Worm (Caenorhabditis elegans) whole organism, L1 larva: ENCODE measurements around the gene jhdm-1.

Experiments
- egl-27 ChIP-seq, 2 experiments: fragments of 150-350 bp in 1 of 2; sonication (generic microtip); optimal IDR thresholded peaks; 3 replicates each; lab custom pipeline; 2017 to 2018; ENCODE audit warnings: missing biosample characterization in 2 of 2, missing genetic modification characterization in 2 of 2, missing genetic modification reagents in 2 of 2
- isw-1 ChIP-seq: fragments of 200-800 bp; sonication (Bioruptor generic); IDR thresholded peaks from 2 replicates; pipeline ENCODE4 v1.3.6; 2022; ENCODE audit warnings: missing genetic modification characterization, missing compliant biosample characterization
- zag-1 ChIP-seq: fragments of 150-350 bp; optimal IDR thresholded peaks from 2 replicates; lab custom pipeline; 2014; ENCODE audit warnings: missing biosample characterization, missing genetic modification characterization

DNA sequence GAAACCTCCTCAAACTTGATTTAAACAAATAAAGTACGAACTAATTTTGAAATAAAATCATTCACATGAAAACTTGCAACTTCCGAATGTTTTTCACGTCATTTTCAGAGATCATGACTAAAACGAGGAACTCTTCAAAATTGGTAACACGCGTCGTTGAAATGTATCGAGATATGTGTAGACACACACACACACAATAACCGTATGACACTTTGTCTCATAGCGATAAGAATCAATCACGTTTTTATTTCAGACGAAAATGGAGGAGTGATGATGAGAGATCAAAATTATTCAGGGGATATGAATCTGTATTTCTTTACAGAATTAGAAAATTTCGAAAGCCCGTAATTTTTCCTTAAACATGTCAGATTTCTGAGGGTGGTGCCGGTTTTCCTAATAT, 31.6 kb upstream of the jhdm-1 start:
- TF ChIP-seq zag-1 (tag; lab: Kevin White, UChicago) (no peak), isw-1 (GFP tag; lab: Robert Waterston, UW) (no peak), egl-27 (tag; optimal IDR thresholded peaks at IDR 0.05; lab: Kevin White, UChicago) (no peak)
